Worm (Caenorhabditis elegans) whole organism, L2 larva: ENCODE results near the gene srw-68.
A peak's percentile ranks its signal among the peaks of the same experiment; 100 is the strongest.

Source experiments
- C34F6.9 ChIP-seq: fragments of 150-350 bp; optimal IDR thresholded peaks from 2 replicates; lab custom pipeline; 2014; ENCODE audit warnings: missing biosample characterization, missing genetic modification characterization
- F13H6.1 ChIP-seq: sonication (generic microtip); optimal IDR thresholded peaks from 2 replicates; lab custom pipeline; 2016; ENCODE audit warnings: missing genetic modification characterization, missing compliant biosample characterization
- R02D3.7 ChIP-seq: fragments of 150-350 bp; optimal IDR thresholded peaks from 2 replicates; lab custom pipeline; 2014; ENCODE audit warnings: missing biosample characterization, missing genetic modification characterization
- Y55F3AM.14 ChIP-seq: fragments of 200-800 bp; sonication (Bioruptor generic); optimal IDR thresholded peaks from 2 replicates; lab custom pipeline; 2018; ENCODE audit warnings: mild to moderate bottlenecking, missing genetic modification characterization, missing compliant biosample characterization
- alr-1 ChIP-seq: fragments of 150-350 bp; optimal IDR thresholded peaks from 2 replicates; lab custom pipeline; 2014; ENCODE audit warnings: missing biosample characterization, missing genetic modification characterization
- aly-2 ChIP-seq: fragments of 150-350 bp; optimal IDR thresholded peaks from 2 replicates; lab custom pipeline; 2014; ENCODE audit warnings: missing biosample characterization, missing genetic modification characterization
- ama-1 ChIP-seq: fragments of 150-350 bp; optimal IDR thresholded peaks from 2 replicates; lab custom pipeline; 2018; ENCODE audit warnings: inconsistent platforms
- blmp-1 ChIP-seq: sonication (generic microtip); optimal IDR thresholded peaks from 2 replicates; lab custom pipeline; 2017; ENCODE audit warnings: missing genetic modification characterization, mild to moderate bottlenecking, missing compliant biosample characterization, antibody characterized with exemption, moderate library complexity; ENCODE audit not compliant: insufficient read depth
- ceh-16 ChIP-seq: fragments of 150-350 bp; optimal IDR thresholded peaks from 2 replicates; lab custom pipeline; 2014; ENCODE audit warnings: missing biosample characterization, missing genetic modification characterization
- ceh-82 ChIP-seq: fragments of 150-350 bp; optimal IDR thresholded peaks from 2 replicates; lab custom pipeline; 2014; ENCODE audit warnings: missing biosample characterization, missing genetic modification characterization
- crh-2 ChIP-seq: sonication (generic microtip); optimal IDR thresholded peaks from 2 replicates; lab custom pipeline; 2017; ENCODE audit warnings: missing biosample characterization, missing genetic modification characterization
- dmd-4 ChIP-seq: sonication (generic microtip); optimal IDR thresholded peaks from 2 replicates; lab custom pipeline; 2017; ENCODE audit warnings: missing biosample characterization, missing genetic modification characterization
- egl-27 ChIP-seq: sonication (generic microtip); optimal IDR thresholded peaks from 3 replicates; lab custom pipeline; 2017; ENCODE audit warnings: missing biosample characterization, missing genetic modification reagents, missing genetic modification characterization
- elt-1 ChIP-seq: fragments of 150-350 bp; optimal IDR thresholded peaks from 2 replicates; lab custom pipeline; 2014; ENCODE audit warnings: missing biosample characterization, missing genetic modification characterization
- elt-3 ChIP-seq: sonication (generic microtip); optimal IDR thresholded peaks from 2 replicates; lab custom pipeline; 2017; ENCODE audit warnings: missing biosample characterization, missing genetic modification characterization
- fos-1 ChIP-seq: fragments of 150-350 bp; optimal IDR thresholded peaks from 2 replicates; lab custom pipeline; 2014; ENCODE audit warnings: missing biosample characterization, missing genetic modification characterization
- gmeb-1 ChIP-seq: fragments of 150-350 bp; optimal IDR thresholded peaks from 2 replicates; lab custom pipeline; 2014; ENCODE audit warnings: missing biosample characterization, missing genetic modification characterization
- lin-11 ChIP-seq: fragments of 150-350 bp; sonication (generic microtip); optimal IDR thresholded peaks from 2 replicates; lab custom pipeline; 2014; ENCODE audit warnings: missing biosample characterization, missing genetic modification characterization, inconsistent platforms, mixed read lengths
- lin-13 ChIP-seq: fragments of 150-350 bp; optimal IDR thresholded peaks from 2 replicates; lab custom pipeline; 2014; ENCODE audit warnings: missing biosample characterization, missing genetic modification reagents, missing genetic modification characterization
- lin-39 ChIP-seq: fragments of 150-350 bp; optimal IDR thresholded peaks from 2 replicates; lab custom pipeline; 2014; ENCODE audit warnings: missing biosample characterization, missing genetic modification reagents, missing genetic modification characterization
- lsy-2 ChIP-seq, 2 experiments: fragments of 150-350 bp in 1 of 2; sonication (generic microtip) in 1 of 2; optimal IDR thresholded peaks; 2 replicates each; lab custom pipeline; 2014 to 2017; ENCODE audit warnings: missing biosample characterization in 2 of 2, missing genetic modification characterization in 2 of 2
- mab-5 ChIP-seq: fragments of 150-350 bp; optimal IDR thresholded peaks from 2 replicates; lab custom pipeline; 2014; ENCODE audit warnings: missing biosample characterization, missing genetic modification characterization
- mdl-1 ChIP-seq, 2 experiments: fragments of 150-350 bp in 1 of 2; sonication (generic microtip) in 1 of 2; optimal IDR thresholded peaks; 2 replicates each; lab custom pipeline; 2017; ENCODE audit warnings: missing biosample characterization in 2 of 2, missing genetic modification characterization in 2 of 2
- nhr-10 ChIP-seq: sonication (generic microtip); optimal IDR thresholded peaks from 2 replicates; lab custom pipeline; 2017; ENCODE audit warnings: missing biosample characterization, missing genetic modification characterization
- nhr-129 ChIP-seq: fragments of 150-350 bp; optimal IDR thresholded peaks from 2 replicates; lab custom pipeline; 2014; ENCODE audit warnings: missing biosample characterization, missing genetic modification characterization
- nhr-23 ChIP-seq: fragments of 150-350 bp; optimal IDR thresholded peaks from 2 replicates; lab custom pipeline; 2014; ENCODE audit warnings: missing biosample characterization, missing genetic modification reagents, missing genetic modification characterization
- nhr-237 ChIP-seq: fragments of 150-350 bp; optimal IDR thresholded peaks from 2 replicates; lab custom pipeline; 2014; ENCODE audit warnings: missing biosample characterization, missing genetic modification characterization
- nhr-77 ChIP-seq: fragments of 150-350 bp; optimal IDR thresholded peaks from 2 replicates; lab custom pipeline; 2014; ENCODE audit warnings: missing biosample characterization, missing genetic modification characterization
- peb-1 ChIP-seq: fragments of 150-350 bp; optimal IDR thresholded peaks from 2 replicates; lab custom pipeline; 2014; ENCODE audit warnings: missing biosample characterization, missing genetic modification characterization
- sma-9 ChIP-seq, 2 experiments: fragments of 150-350 bp in 1 of 2; sonication (generic microtip) in 1 of 2; optimal IDR thresholded peaks; 2 replicates each; lab custom pipeline; 2014 to 2016; ENCODE audit warnings: missing genetic modification characterization in 2 of 2, mild to moderate bottlenecking in 1 of 2, missing biosample characterization in 1 of 2, missing compliant biosample characterization in 1 of 2, missing genetic modification reagents in 1 of 2, moderate library complexity in 1 of 2
- snpc-4 ChIP-seq: fragments of 150-350 bp; optimal IDR thresholded peaks from 2 replicates; lab custom pipeline; 2014; ENCODE audit warnings: missing biosample characterization, missing genetic modification characterization
- unc-39 ChIP-seq: fragments of 150-350 bp; optimal IDR thresholded peaks from 2 replicates; lab custom pipeline; 2014; ENCODE audit warnings: missing biosample characterization, missing genetic modification characterization
- unc-55 ChIP-seq: fragments of 150-350 bp; sonication (generic microtip); optimal IDR thresholded peaks from 3 replicates; lab custom pipeline; 2014; ENCODE audit warnings: missing biosample characterization, missing genetic modification reagents, missing genetic modification characterization
- zag-1 ChIP-seq: fragments of 150-350 bp; optimal IDR thresholded peaks from 2 replicates; lab custom pipeline; 2014; ENCODE audit warnings: missing biosample characterization, missing genetic modification characterization
- ztf-1 ChIP-seq: fragments of 200-800 bp; sonication (Bioruptor generic); conservative IDR thresholded peaks from 2 replicates; pipeline ENCODE4 v1.3.6; 2022; ENCODE audit warnings: missing genetic modification characterization, missing compliant biosample characterization
- ztf-4 ChIP-seq: fragments of 150-350 bp; optimal IDR thresholded peaks from 2 replicates; lab custom pipeline; 2014; ENCODE audit warnings: missing biosample characterization, missing genetic modification characterization

The srw-68 gene

DNA sequence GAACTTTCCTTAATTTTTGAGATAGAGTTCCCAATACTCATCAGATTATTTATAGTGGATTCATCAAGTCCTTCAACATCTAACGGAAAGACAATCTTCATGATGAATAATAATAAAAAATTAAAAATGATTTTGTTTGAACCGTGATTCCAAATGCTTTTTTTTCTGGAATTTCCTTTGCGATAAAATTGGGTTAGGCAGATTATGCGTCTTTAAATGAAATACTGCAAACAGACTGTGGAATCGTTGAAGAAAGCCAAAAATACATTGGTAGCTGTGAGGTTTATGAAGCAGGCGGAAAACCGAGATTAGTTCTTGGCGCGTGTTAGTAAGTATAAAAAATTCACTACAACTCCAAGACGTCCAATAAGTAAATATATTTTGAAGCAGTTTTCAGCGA, at the start of gene srw-68:
TSS of gene srw-68 (minus strand) at position 101 of the 400 bp plus-strand sequence.
- TF ChIP-seq ceh-82 (tag; lab: Kevin White, UChicago): no peak
- no peak for TF ChIP-seq peb-1 (tag; lab: Kevin White, UChicago)
- TF ChIP-seq zag-1: no peak
- TF ChIP-seq egl-27 (tag; lab: Kevin White, UChicago): no peak
- TF ChIP-seq dmd-4: no peak
- TF ChIP-seq crh-2 (tag; lab: Kevin White, UChicago): no peak
- no peak for TF ChIP-seq elt-1 (tag; lab: Kevin White, UChicago)
- no peak for TF ChIP-seq snpc-4 (tag; lab: Kevin White, UChicago)
- TF ChIP-seq lin-11 (tag; lab: Kevin White, UChicago): no peak
- TF ChIP-seq ama-1 (lab: Kevin White, UChicago): no peak
- TF ChIP-seq mab-5 (tag; lab: Kevin White, UChicago): no peak
- TF ChIP-seq ztf-1 (GFP tag; lab: Robert Waterston, UW): no peak
- no peak for TF ChIP-seq unc-39
- no peak for TF ChIP-seq nhr-129 (tag; lab: Kevin White, UChicago)
- TF ChIP-seq lin-39 (tag; lab: Kevin White, UChicago): no peak

DNA sequence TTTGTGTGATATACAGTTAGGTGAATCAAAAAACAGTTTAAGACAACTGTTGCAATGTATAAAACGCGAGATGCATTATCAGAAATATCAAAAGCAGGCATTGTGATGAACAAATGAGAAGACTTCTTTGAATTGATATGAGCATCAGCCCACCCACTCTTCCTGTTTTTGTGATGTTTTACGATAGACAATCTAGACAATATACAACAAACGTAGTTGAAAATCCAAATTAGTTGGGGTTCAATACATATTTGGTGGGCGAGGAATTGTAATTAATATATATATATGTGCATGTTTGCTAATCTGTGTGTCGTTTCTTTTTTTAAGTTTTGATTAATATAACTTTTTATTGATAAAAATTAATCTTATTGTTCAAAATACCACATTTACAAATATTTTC, 46.3 kb upstream of the srw-68 start, which contains the start of gene str-28:
TSS of gene str-28 (minus strand) at position 101 of the 400 bp plus-strand sequence.
- no peak for TF ChIP-seq elt-3 (tag; lab: Kevin White, UChicago)
- no peak for TF ChIP-seq blmp-1 (tag; lab: Kevin White, UChicago)
- no peak for TF ChIP-seq dmd-4
- no peak for TF ChIP-seq gmeb-1 (tag; lab: Kevin White, UChicago)
- TF ChIP-seq unc-39: no peak
- TF ChIP-seq ceh-82 (tag; lab: Kevin White, UChicago): no peak

DNA sequence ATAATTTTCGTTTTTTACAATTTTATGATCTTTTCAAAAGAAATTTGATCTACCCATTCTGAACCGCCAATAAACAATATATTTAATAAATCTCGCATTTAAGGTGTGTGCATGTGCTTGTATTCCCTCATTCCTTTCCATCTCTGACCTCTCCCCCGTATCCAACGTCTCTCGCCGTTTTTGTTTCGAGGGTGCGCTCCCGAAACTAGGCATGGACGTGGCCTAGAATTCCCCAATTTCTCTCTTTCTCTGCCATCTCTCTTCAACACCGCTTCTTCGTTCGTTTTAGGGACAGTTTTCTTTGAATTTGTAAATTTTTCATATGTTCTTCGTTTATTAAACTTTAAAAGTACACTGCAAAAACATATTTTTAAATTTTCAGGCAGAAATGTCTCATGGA, 39.0 kb upstream of the srw-68 start, which contains the start of gene F25E5.1:
TSS of gene F25E5.1 (plus strand) at position 376 of the 400 bp plus-strand sequence.
- TF ChIP-seq F13H6.1 (tag; lab: Kevin White, UChicago) (peak; percentile 78), alr-1 (tag; lab: Kevin White, UChicago) (no peak), sma-9 (GFP tag; optimal IDR thresholded peaks at IDR 0.05; lab: Kevin White, UChicago) (no peak), sma-9 (tag; optimal IDR thresholded peaks at IDR 0.05; lab: Kevin White, UChicago) (no peak), ztf-1 (GFP tag; lab: Robert Waterston, UW) (no peak), nhr-237 (tag; lab: Kevin White, UChicago) (no peak), fos-1 (tag; lab: Kevin White, UChicago) (peak; percentile 55), unc-39 (no peak), unc-55 (no peak), mdl-1 (tag; optimal IDR thresholded peaks at IDR 0.05; lab: Kevin White, UChicago) (peak in 1 of 2 experiments; percentile 57), ztf-4 (tag; lab: Kevin White, UChicago) (no peak), lin-11 (tag; lab: Kevin White, UChicago) (peak; percentile 36), lsy-2 (tag; optimal IDR thresholded peaks at IDR 0.05; lab: Kevin White, UChicago) (peak in 1 of 2 experiments; percentile 2), ama-1 (lab: Kevin White, UChicago) (no peak), nhr-23 (no peak), Y55F3AM.14 (no peak), zag-1 (peak; percentile 13), aly-2 (tag; lab: Kevin White, UChicago) (no peak), lin-13 (GFP tag; lab: Kevin White, UChicago) (peak; percentile 53), nhr-129 (tag; lab: Kevin White, UChicago) (no peak), elt-3 (tag; lab: Kevin White, UChicago) (no peak), crh-2 (tag; lab: Kevin White, UChicago) (peak; percentile 75), ceh-82 (tag; lab: Kevin White, UChicago) (no peak), dmd-4 (no peak), nhr-77 (no peak), gmeb-1 (tag; lab: Kevin White, UChicago) (peak; percentile 56), mab-5 (tag; lab: Kevin White, UChicago) (peak; percentile 56), egl-27 (tag; lab: Kevin White, UChicago) (no peak), C34F6.9 (peak; percentile 87)

DNA sequence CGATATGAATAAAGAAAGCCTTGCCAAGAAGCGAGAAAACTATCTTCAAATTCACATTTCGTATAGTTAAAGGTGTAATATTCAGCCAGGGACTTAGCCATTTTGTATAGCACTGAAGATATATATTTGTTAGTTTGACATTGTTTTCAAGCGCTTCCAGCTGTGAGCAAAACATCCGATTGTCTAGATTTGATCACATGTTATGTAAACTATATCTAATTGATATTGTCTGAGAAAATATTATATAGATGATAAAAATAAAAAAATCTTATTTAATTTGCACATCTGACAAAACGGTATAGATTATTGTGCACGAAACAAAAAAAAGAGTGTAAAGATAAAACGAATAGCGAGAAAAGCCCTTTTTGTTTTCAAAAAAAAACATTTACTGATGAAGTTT, 38.2 kb upstream of the srw-68 start, which contains the start of gene srh-89:
TSS of gene srh-89 (minus strand) at position 101 of the 400 bp plus-strand sequence.
- TF ChIP-seq lin-11 (tag; lab: Kevin White, UChicago) (no peak), ceh-16 (no peak), R02D3.7 (no peak), egl-27 (tag; lab: Kevin White, UChicago) (no peak), ztf-1 (GFP tag; lab: Robert Waterston, UW) (no peak), fos-1 (tag; lab: Kevin White, UChicago) (no peak), unc-55 (no peak), nhr-10 (tag; lab: Kevin White, UChicago) (no peak), F13H6.1 (tag; lab: Kevin White, UChicago) (no peak)
- TF ChIP-seq, all 48 proteins: peak for 0
